Fruit fly (Drosophila melanogaster) whole organism, wandering third instar larva: ENCODE measurements around the gene CG42779.

ENCODE experiments used
- Abd-B ChIP-seq: fragments of >200 bp; optimal IDR thresholded peaks from 2 replicates; lab custom pipeline; 2017; ENCODE audit warnings: missing biosample characterization, missing genetic modification characterization
- CG32264 ChIP-seq: fragments of 200-800 bp; sonication (Bioruptor generic); optimal IDR thresholded peaks from 2 replicates; lab custom pipeline; 2016; ENCODE audit warnings: missing biosample characterization, missing genetic modification characterization
- CG9705 ChIP-seq: fragments of 200-800 bp; sonication (Bioruptor generic); optimal IDR thresholded peaks from 2 replicates; lab custom pipeline; 2018; ENCODE audit warnings: missing biosample characterization, mild to moderate bottlenecking, missing genetic modification characterization
- CrebA ChIP-seq: fragments of 200-800 bp; sonication (Bioruptor generic); optimal IDR thresholded peaks from 2 replicates; lab custom pipeline; 2016; ENCODE audit warnings: missing biosample characterization, mild to moderate bottlenecking, missing genetic modification characterization, borderline replicate concordance
- Dfd ChIP-seq: fragments of >200 bp; optimal IDR thresholded peaks from 2 replicates; lab custom pipeline; 2017; ENCODE audit warnings: missing biosample characterization, missing genetic modification characterization
- Dif ChIP-seq: fragments of 200-275, 200-300 bp; sonication (Bioruptor generic); optimal IDR thresholded peaks from 2 replicates; lab custom pipeline; 2018; ENCODE audit warnings: missing biosample characterization, missing genetic modification characterization; ENCODE audit not compliant: partially characterized antibody
- Hnf4 ChIP-seq: fragments of 200-800 bp; sonication (Bioruptor generic); optimal IDR thresholded peaks from 2 replicates; lab custom pipeline; 2016; ENCODE audit warnings: missing biosample characterization, mild to moderate bottlenecking, missing genetic modification characterization
- Hr83 ChIP-seq: fragments of 200-300 bp; sonication (Bioruptor generic); optimal IDR thresholded peaks from 2 replicates; lab custom pipeline; 2016; ENCODE audit warnings: missing biosample characterization, mild to moderate bottlenecking, missing genetic modification characterization, moderate library complexity; ENCODE audit not compliant: poor library complexity, severe bottlenecking
- Jra ChIP-seq: sonication (Bioruptor generic); optimal IDR thresholded peaks from 2 replicates; lab custom pipeline; 2016; ENCODE audit warnings: missing biosample characterization, missing genetic modification characterization
- Myc ChIP-seq: fragments of >200 bp; optimal IDR thresholded peaks from 2 replicates; lab custom pipeline; 2017
- N ChIP-seq: fragments of >200 bp; optimal IDR thresholded peaks from 2 replicates; lab custom pipeline; 2018; ENCODE audit warnings: missing biosample characterization, missing external identifiers, missing genetic modification characterization
- OdsH ChIP-seq: fragments of 200-800 bp; sonication (Bioruptor generic); optimal IDR thresholded peaks from 2 replicates; lab custom pipeline; 2016; ENCODE audit warnings: missing biosample characterization, mild to moderate bottlenecking, missing genetic modification characterization
- Rel ChIP-seq, 2 experiments: fragments of 200-800 bp; sonication (Bioruptor generic) in 1 of 2; optimal IDR thresholded peaks; 2 replicates in 1 of 2; 3 replicates in 1 of 2; lab custom pipeline; 2016 to 2019; ENCODE audit warnings: mild to moderate bottlenecking in 2 of 2, missing biosample characterization in 2 of 2, missing genetic modification characterization in 2 of 2, moderate library complexity in 1 of 2
- Sp1 ChIP-seq: fragments of 200-800 bp; sonication (Bioruptor generic); optimal IDR thresholded peaks from 3 replicates; lab custom pipeline; 2019; ENCODE audit warnings: missing biosample characterization, mild to moderate bottlenecking, missing genetic modification characterization, moderate library complexity
- Vsx2 ChIP-seq: fragments of 200-300, 225-300 bp; sonication (Bioruptor generic); optimal IDR thresholded peaks from 2 replicates; lab custom pipeline; 2018; ENCODE audit warnings: missing biosample characterization, missing genetic modification characterization; ENCODE audit not compliant: partially characterized antibody
- br ChIP-seq: fragments of 200-800 bp; sonication (Bioruptor generic); optimal IDR thresholded peaks from 2 replicates; lab custom pipeline; 2016; ENCODE audit warnings: missing biosample characterization, missing genetic modification characterization
- dl ChIP-seq, 2 experiments: fragments of 175-275, 200-275 bp in 1 of 2; fragments of 200-275 bp in 1 of 2; sonication (Bioruptor generic); optimal IDR thresholded peaks; lab custom pipeline; 2018; ENCODE audit warnings: mild to moderate bottlenecking in 2 of 2, missing biosample characterization in 2 of 2, missing genetic modification characterization in 2 of 2, moderate library complexity in 2 of 2; ENCODE audit not compliant: partially characterized antibody in 2 of 2, insufficient read depth in 1 of 2
- dmrt93B ChIP-seq: fragments of 200-800 bp; sonication (Bioruptor generic); optimal IDR thresholded peaks from 2 replicates; lab custom pipeline; 2018; ENCODE audit warnings: missing biosample characterization, mild to moderate bottlenecking, missing genetic modification characterization
- dsf ChIP-seq: sonication (Bioruptor generic); optimal IDR thresholded peaks from 2 replicates; lab custom pipeline; 2016; ENCODE audit warnings: missing biosample characterization, missing genetic modification characterization, borderline replicate concordance
- ey ChIP-seq: fragments of 200-800 bp; sonication (Bioruptor generic); optimal IDR thresholded peaks from 2 replicates; lab custom pipeline; 2016; ENCODE audit warnings: missing biosample characterization, missing genetic modification characterization
- foxo ChIP-seq, 2 experiments: fragments of 200-800 bp; sonication (Bioruptor generic); optimal IDR thresholded peaks; 2 replicates in 1 of 2; 3 replicates in 1 of 2; lab custom pipeline; 2016 to 2017; ENCODE audit warnings: missing biosample characterization in 2 of 2, missing genetic modification characterization in 2 of 2
- h ChIP-seq: fragments of 200-800 bp; sonication (Bioruptor generic); optimal IDR thresholded peaks from 3 replicates; lab custom pipeline; 2016; ENCODE audit warnings: missing biosample characterization, mild to moderate bottlenecking, missing genetic modification characterization
- jim ChIP-seq: fragments of 175-275, 200-325 bp; sonication (Bioruptor generic); optimal IDR thresholded peaks from 2 replicates; lab custom pipeline; 2016; ENCODE audit warnings: missing biosample characterization, mild to moderate bottlenecking, missing genetic modification characterization
- lola ChIP-seq: fragments of >200 bp; optimal IDR thresholded peaks from 2 replicates; lab custom pipeline; 2017; ENCODE audit warnings: missing biosample characterization, missing genetic modification characterization
- pan ChIP-seq: fragments of >200 bp; optimal IDR thresholded peaks from 2 replicates; lab custom pipeline; 2017
- psq ChIP-seq: fragments of 200-800 bp; sonication (Bioruptor generic); optimal IDR thresholded peaks from 3 replicates; lab custom pipeline; 2017; ENCODE audit warnings: missing biosample characterization, mild to moderate bottlenecking, missing genetic modification characterization, moderate library complexity
- rgr ChIP-seq: fragments of 200-800 bp; sonication (Bioruptor generic); optimal IDR thresholded peaks from 3 replicates; lab custom pipeline; 2016; ENCODE audit warnings: missing biosample characterization, mild to moderate bottlenecking, missing genetic modification characterization
- tai ChIP-seq: sonication (Bioruptor generic); optimal IDR thresholded peaks from 2 replicates; lab custom pipeline; 2016; ENCODE audit warnings: missing biosample characterization, missing genetic modification characterization
- usp ChIP-seq: fragments of >200 bp; optimal IDR thresholded peaks from 2 replicates; lab custom pipeline; 2017; ENCODE audit warnings: missing biosample characterization, missing genetic modification characterization
- woc ChIP-seq: sonication (Bioruptor generic); optimal IDR thresholded peaks from 2 replicates; lab custom pipeline; 2016; ENCODE audit warnings: missing biosample characterization, mild to moderate bottlenecking, missing genetic modification characterization

Gene CG42779

DNA sequence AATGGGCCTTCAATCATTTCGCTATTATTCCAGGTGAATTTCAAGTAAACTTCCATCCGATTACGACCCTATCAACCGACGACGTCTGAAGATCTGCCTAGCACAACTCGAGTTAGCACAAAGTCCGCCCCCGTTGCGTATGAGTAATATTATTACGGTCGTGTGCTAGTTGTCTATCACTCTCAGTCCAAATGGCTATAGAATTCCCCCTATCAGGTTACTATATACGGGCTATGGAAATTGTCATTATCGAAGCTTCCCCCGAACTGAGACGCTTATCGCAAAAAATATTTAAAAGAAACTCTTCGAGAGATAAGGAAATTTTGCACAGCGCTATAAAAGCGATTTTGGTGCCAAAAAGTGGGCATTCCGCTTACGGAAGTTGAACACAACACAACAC lies 14.4 kb downstream of the CG42779 start, which contains the start of gene CG5246:
TSS of gene CG5246 (plus strand) at position 365 of the 400 bp plus-strand sequence.
- TF ChIP-seq pan = no peak
- no peak for TF ChIP-seq Sp1
- no peak for TF ChIP-seq Dif
- TF ChIP-seq Hr83 (GFP tag; lab: Kevin White, UChicago) = no peak
- peak; percentile 49 for TF ChIP-seq h (GFP tag; lab: Kevin White, UChicago)
- TF ChIP-seq Rel (GFP tag; optimal IDR thresholded peaks at IDR 0.05; lab: Kevin White, UChicago) = no peak
- TF ChIP-seq Rel (tag; optimal IDR thresholded peaks at IDR 0.05; lab: Kevin White, UChicago) = peak; percentile 68
- TF ChIP-seq usp = no peak
- no peak for TF ChIP-seq Jra (GFP tag; lab: Kevin White, UChicago)
- TF ChIP-seq CG32264 (GFP tag; lab: Kevin White, UChicago) = no peak
- TF ChIP-seq dsf (GFP tag; lab: Kevin White, UChicago) = no peak
- no peak for TF ChIP-seq psq (GFP tag; lab: Kevin White, UChicago)
- TF ChIP-seq CG9705 = no peak

DNA sequence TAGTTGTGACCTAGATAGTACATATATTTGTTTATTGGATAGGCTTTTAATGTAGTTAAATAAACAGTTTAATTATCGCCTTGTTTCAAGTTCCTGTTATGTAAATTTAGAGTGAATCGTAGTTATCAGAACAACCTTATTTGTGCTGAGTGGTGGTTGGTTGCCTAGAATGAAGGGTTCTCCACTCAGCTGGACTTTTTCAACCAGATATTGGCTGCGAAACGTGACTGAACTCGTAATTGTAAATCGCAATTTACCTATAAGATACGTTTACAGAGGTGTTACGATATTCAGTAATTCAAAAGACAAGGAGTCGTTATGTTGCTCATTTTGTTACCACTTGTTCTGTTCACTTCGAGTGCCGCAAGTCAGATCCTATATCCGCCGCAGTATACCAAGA lies 16.2 kb downstream of the CG42779 start, which contains the start of gene CG5255:
TSS of gene CG5255 (plus strand) at position 301 of the 400 bp plus-strand sequence.
- no peak for TF ChIP-seq tai (GFP tag; lab: Kevin White, UChicago)
- no peak for TF ChIP-seq Abd-B (GFP tag; lab: Kevin White, UChicago)
- TF ChIP-seq ey (GFP tag; lab: Kevin White, UChicago) = no peak
- TF ChIP-seq jim (GFP tag; lab: Kevin White, UChicago) = no peak
- TF ChIP-seq OdsH (GFP tag; lab: Kevin White, UChicago) = no peak

DNA sequence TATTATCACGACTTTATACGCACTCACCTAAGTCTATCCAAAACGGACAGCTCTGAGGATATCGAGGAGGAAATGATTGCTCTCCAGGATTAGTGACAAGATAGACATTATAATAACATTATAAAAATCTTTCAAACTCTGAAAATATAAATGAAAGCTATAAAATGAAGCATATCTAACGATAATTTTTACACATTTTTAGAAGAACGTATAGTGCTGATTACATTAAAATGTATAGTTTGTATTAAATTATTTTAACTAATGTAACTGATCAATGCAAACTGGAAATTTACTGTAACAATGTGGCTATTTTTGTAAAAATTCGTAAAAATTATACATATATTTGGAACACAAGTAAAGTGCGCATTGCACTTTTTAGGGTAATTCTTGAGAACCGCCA lies 17.3 kb downstream of the CG42779 start, which contains the start of gene CG5265:
TSS of gene CG5265 (plus strand) at position 301 of the 400 bp plus-strand sequence.
- TF ChIP-seq br (GFP tag; lab: Kevin White, UChicago) (no peak), rgr (GFP tag; lab: Kevin White, UChicago) (no peak), dmrt93B (no peak), Myc (lab: Kevin White, UChicago) (no peak), foxo (GFP tag; optimal IDR thresholded peaks at IDR 0.05; lab: Kevin White, UChicago) (no peak), Hnf4 (GFP tag; lab: Kevin White, UChicago) (no peak)
- TF ChIP-seq, all 38 proteins: peak for 0

- TF ChIP-seq Jra (GFP tag; lab: Kevin White, UChicago) (no peak), Vsx2 (GFP tag; lab: Kevin White, UChicago) (no peak)
These were observed 20.9 kb downstream of the CG42779 start, which contains the start of gene TwdlW for dm6 chr3R:17142304-17142703. TSS of gene TwdlW (minus strand) at chr3R:17142404.

DNA sequence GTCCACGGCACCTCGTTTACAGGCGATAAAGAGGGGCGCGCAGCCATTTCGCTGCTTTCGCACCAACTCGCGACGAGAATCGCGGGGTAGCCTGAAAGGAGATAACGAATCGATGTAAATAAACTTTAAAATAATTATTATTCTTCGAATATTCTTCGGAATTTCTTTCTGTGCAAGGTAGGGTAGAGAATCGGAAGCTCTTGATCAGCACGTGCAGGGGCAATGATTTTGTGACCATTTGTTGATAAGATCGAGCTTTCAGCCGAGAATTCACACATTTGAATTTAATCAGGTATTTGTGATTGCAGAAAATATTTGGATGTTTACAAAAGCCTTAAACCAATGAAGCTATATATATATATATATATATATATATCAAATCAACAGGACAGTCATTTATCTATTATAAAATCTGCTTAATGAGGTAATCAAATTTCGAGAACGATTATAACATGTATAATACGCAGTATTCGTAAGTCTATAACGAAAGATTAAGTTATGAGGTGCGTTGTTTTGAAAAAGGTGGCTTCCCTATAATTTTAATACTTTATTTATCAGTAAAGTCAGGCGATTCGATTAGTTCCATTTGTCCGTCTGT lies 26.4 kb downstream of the CG42779 start:
- TF ChIP-seq rgr (GFP tag; lab: Kevin White, UChicago) (peak; percentile 21), h (GFP tag; lab: Kevin White, UChicago) (peak; percentile 32), lola (GFP tag; lab: Kevin White, UChicago) (no peak), woc (no peak), dmrt93B (no peak), CG9705 (no peak), dl (GFP tag; optimal IDR thresholded peaks at IDR 0.05; lab: Kevin White, UChicago; ENCODE audit: insufficient read depth in 1 of 2, partially characterized antibody in 2 of 2) (no peak), Dfd (GFP tag; lab: Kevin White, UChicago) (no peak), Rel (GFP tag; optimal IDR thresholded peaks at IDR 0.05; lab: Kevin White, UChicago) (no peak), Rel (tag; optimal IDR thresholded peaks at IDR 0.05; lab: Kevin White, UChicago) (peak; percentile 81), CrebA (GFP tag; lab: Kevin White, UChicago) (no peak), N (GFP tag; lab: Kevin White, UChicago) (no peak)
